Worm (Caenorhabditis elegans) whole organism, L4 larva: ENCODE results near the gene ZC204.13.
A peak's percentile ranks its signal among the peaks of the same experiment; 100 is the strongest.
"Not testable (repeated sequence)": the region's sequence is repeated elsewhere in the genome, so short reads cannot be mapped to it uniquely, and the experiment has no call there.

Experiments used
- D1046.2 ChIP-seq: fragments of 200-800 bp; sonication (Bioruptor generic); IDR thresholded peaks from 2 replicates; pipeline ENCODE4 v1.3.6; 2022; ENCODE audit warnings: missing genetic modification characterization, missing compliant biosample characterization
- T26A8.4 ChIP-seq: fragments of 200-800 bp; sonication (Bioruptor generic); IDR thresholded peaks from 2 replicates; pipeline ENCODE4 v1.3.6; 2022; ENCODE audit warnings: missing genetic modification characterization, missing compliant biosample characterization
- Y5F2A.4 ChIP-seq: fragments of 200-800 bp; sonication (Bioruptor generic); optimal IDR thresholded peaks from 2 replicates; lab custom pipeline; 2018; ENCODE audit warnings: mild to moderate bottlenecking, missing genetic modification characterization, missing compliant biosample characterization
- aha-1 ChIP-seq: fragments of 150-350 bp; peaks from one replicate; lab custom pipeline; 2014; ENCODE audit warnings: missing biosample characterization, missing genetic modification characterization
- aly-2 ChIP-seq: sonication (generic microtip); optimal IDR thresholded peaks from 2 replicates; lab custom pipeline; 2018; ENCODE audit warnings: missing biosample characterization, missing genetic modification characterization
- attf-4 ChIP-seq: sonication (generic microtip); optimal IDR thresholded peaks from 3 replicates; lab custom pipeline; 2017; ENCODE audit warnings: missing biosample characterization, missing genetic modification characterization
- dmd-6 ChIP-seq: fragments of 200-800 bp; sonication (Bioruptor generic); IDR thresholded peaks from 2 replicates; pipeline ENCODE4 v1.3.6; 2022; ENCODE audit warnings: missing genetic modification reagents, missing genetic modification characterization, missing compliant biosample characterization
- dmd-8 ChIP-seq: fragments of 200-800 bp; sonication (Bioruptor generic); IDR thresholded peaks from 2 replicates; pipeline ENCODE4 v1.3.6; 2022; ENCODE audit warnings: missing genetic modification characterization, missing compliant biosample characterization
- dpl-1 ChIP-seq: fragments of 150-350 bp; optimal IDR thresholded peaks from 2 replicates; lab custom pipeline; 2014; ENCODE audit warnings: missing biosample characterization, missing genetic modification reagents, missing genetic modification characterization
- egl-43 ChIP-seq: fragments of 200-800 bp; sonication (Bioruptor generic); IDR thresholded peaks from 2 replicates; pipeline ENCODE4 v1.3.6; 2022; ENCODE audit warnings: missing genetic modification reagents, missing genetic modification characterization, missing compliant biosample characterization
- fkh-10 ChIP-seq: fragments of 150-350 bp; optimal IDR thresholded peaks from 2 replicates; lab custom pipeline; 2014; ENCODE audit warnings: missing biosample characterization, missing genetic modification reagents, missing genetic modification characterization
- lin-39 ChIP-seq: fragments of 150-350 bp; optimal IDR thresholded peaks from 2 replicates; lab custom pipeline; 2014; ENCODE audit warnings: missing biosample characterization, missing genetic modification reagents, missing genetic modification characterization
- madf-5 ChIP-seq, 2 experiments: fragments of 200-800 bp; sonication (Bioruptor generic); IDR thresholded peaks; 2 replicates each; pipeline ENCODE4 v1.3.6; 2022; ENCODE audit warnings: missing compliant biosample characterization in 2 of 2, missing genetic modification characterization in 2 of 2
- madf-9 ChIP-seq: fragments of 200-800 bp; sonication (Bioruptor generic); conservative IDR thresholded peaks from 2 replicates; pipeline ENCODE4 v1.3.6; 2022; ENCODE audit warnings: missing genetic modification reagents, missing genetic modification characterization, missing compliant biosample characterization
- mes-2 ChIP-seq: sonication (generic microtip); optimal IDR thresholded peaks from 2 replicates; lab custom pipeline; 2016; ENCODE audit warnings: missing genotype, mild to moderate bottlenecking, missing genetic modification characterization, missing compliant biosample characterization; ENCODE audit not compliant: poor library complexity, severe bottlenecking
- nhr-25 ChIP-seq: sonication (generic microtip); optimal IDR thresholded peaks from 2 replicates; lab custom pipeline; 2017; ENCODE audit warnings: missing genetic modification characterization, mild to moderate bottlenecking, missing compliant biosample characterization, antibody characterized with exemption, moderate library complexity, borderline replicate concordance; ENCODE audit not compliant: insufficient read depth
- nhr-28 ChIP-seq: fragments of 150-350 bp; optimal IDR thresholded peaks from 2 replicates; lab custom pipeline; 2014; ENCODE audit warnings: missing biosample characterization, missing genetic modification characterization
- nhr-41 ChIP-seq: fragments of 200-800 bp; sonication (Bioruptor generic); IDR thresholded peaks from 2 replicates; pipeline ENCODE4 v1.3.6; 2022; ENCODE audit warnings: missing genetic modification reagents, missing genetic modification characterization, missing compliant biosample characterization
- nhr-77 ChIP-seq: fragments of 150-350 bp; optimal IDR thresholded peaks from 2 replicates; lab custom pipeline; 2014; ENCODE audit warnings: missing biosample characterization, missing genetic modification characterization
- set-16 ChIP-seq: fragments of 200-800 bp; sonication (Bioruptor generic); IDR thresholded peaks from 2 replicates; pipeline ENCODE4 v1.3.6; 2022; ENCODE audit warnings: missing genetic modification reagents, missing genetic modification characterization, missing compliant biosample characterization
- snpc-1.2 ChIP-seq: fragments of 200-800 bp; sonication (Bioruptor generic); IDR thresholded peaks from 2 replicates; pipeline ENCODE4 v1.3.6; 2022; ENCODE audit warnings: missing genetic modification reagents, missing genetic modification characterization, missing compliant biosample characterization
- snpc-4 ChIP-seq: fragments of 150-350 bp; optimal IDR thresholded peaks from 2 replicates; lab custom pipeline; 2014; ENCODE audit warnings: missing biosample characterization, missing genetic modification characterization
- tra-1 ChIP-seq: fragments of 200-800 bp; sonication (Bioruptor generic); IDR thresholded peaks from 2 replicates; pipeline ENCODE4 v1.3.6; 2022; ENCODE audit warnings: missing genetic modification reagents, missing genetic modification characterization, missing compliant biosample characterization
- unc-130 ChIP-seq: sonication (generic microtip); optimal IDR thresholded peaks from 2 replicates; lab custom pipeline; 2016; ENCODE audit warnings: missing genetic modification reagents, missing genetic modification characterization, missing compliant biosample characterization

The ZC204.13 gene

DNA sequence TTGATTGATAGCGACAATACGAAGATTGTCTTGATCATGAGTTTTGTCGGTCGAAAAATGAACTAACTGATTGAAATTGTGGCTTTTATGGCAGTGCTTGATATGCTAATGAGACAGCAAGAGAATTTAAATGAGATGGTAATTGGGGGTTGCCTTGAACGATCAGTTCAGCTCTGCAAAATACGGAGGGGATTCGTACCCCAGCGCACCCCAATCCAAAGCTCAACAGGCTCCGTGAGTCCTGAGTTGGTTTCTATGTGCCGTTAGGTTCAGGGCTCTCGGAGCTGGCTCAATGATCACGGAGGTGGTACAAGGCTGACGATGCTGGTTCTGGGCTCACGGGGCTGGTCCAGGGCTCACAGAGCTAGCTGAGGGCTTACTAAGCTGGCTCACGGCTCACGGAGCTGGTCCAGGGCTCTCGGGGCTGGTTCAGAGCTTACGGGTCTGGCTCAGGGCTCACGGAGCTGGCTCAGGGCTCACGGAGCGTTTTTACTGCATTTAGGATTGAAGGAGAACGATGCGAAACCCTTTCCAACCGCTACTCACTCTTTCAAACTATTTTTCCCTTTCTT, 15.9 kb downstream of the ZC204.13 start, which contains the start of gene ZC204.6 (continued):
- peak; percentile 93 for TF ChIP-seq set-16
- no peak for TF ChIP-seq madf-5 (GFP tag; IDR thresholded peaks at IDR 0.05; lab: Robert Waterston, UW)
- TF ChIP-seq, all 104 proteins: peak for 3

ce11 chrII:1640496-1640895, 20.3 kb downstream of the ZC204.13 start, which contains the start of gene srh-72:
srh-72 (minus strand) TSS chrII:1640596.
- TF ChIP-seq egl-43 (GFP tag; lab: Robert Waterston, UW) (no peak), madf-5 (GFP tag; IDR thresholded peaks at IDR 0.05; lab: Robert Waterston, UW) (no peak), snpc-4 (tag; lab: Kevin White, UChicago) (no peak), Y5F2A.4 (GFP tag; lab: Kevin White, UChicago) (no peak), madf-9 (no peak), dmd-8 (GFP tag; lab: Robert Waterston, UW) (no peak), aly-2 (tag; lab: Kevin White, UChicago) (no peak)

ce11 chrII:1636392-1636791, 24.4 kb downstream of the ZC204.13 start, which contains the start of gene srg-20:
srg-20 (plus strand) TSS chrII:1636692.
- TF ChIP-seq nhr-41 (GFP tag; lab: Robert Waterston, UW); nhr-77; dpl-1: not testable (repeated sequence)

DNA sequence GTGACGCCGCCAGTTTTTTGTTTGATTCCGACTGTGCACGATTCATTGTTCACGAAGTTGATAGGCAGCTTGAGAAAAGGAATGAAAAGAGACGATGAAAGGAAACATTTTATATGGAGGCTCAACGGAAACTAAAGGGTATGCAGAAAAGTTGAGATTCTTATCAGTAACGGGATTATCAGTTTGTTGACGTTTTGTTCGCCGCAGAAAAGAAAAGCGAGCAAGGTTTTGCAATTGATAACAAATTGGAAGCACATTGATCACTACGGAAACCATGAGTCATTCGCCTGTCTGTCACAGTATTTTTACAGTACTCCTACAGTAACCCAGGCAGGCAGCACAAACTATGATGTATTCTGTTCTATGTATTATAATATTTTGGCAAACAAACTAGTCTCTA, 24.8 kb downstream of the ZC204.13 start:
- TF ChIP-seq nhr-28 (tag; lab: Kevin White, UChicago): peak; percentile 4
- TF ChIP-seq T26A8.4 (GFP tag; lab: Robert Waterston, UW): no peak
- peak; percentile 52; the same call in 1 of the 2 replicates for TF ChIP-seq dmd-6 (GFP tag; lab: Robert Waterston, UW)
- peak; percentile 46 for TF ChIP-seq aha-1 (tag; lab: Kevin White, UChicago)
- TF ChIP-seq dmd-8 (GFP tag; lab: Robert Waterston, UW): no peak

- TF ChIP-seq nhr-77; nhr-28 (tag; lab: Kevin White, UChicago); fkh-10: not testable (repeated sequence)
These were observed 27.3 kb downstream of the ZC204.13 start, which contains the start of gene C08E3.1 for ce11 chrII:1633490-1633889. C08E3.1 (plus strand) TSS chrII:1633790.

- not testable (repeated sequence) for TF ChIP-seq nhr-25 (tag; lab: Kevin White, UChicago); snpc-1.2 (GFP tag; lab: Robert Waterston, UW); D1046.2
These were observed 28.6 kb downstream of the ZC204.13 start, which contains the start of gene C08E3.13 for ce11 chrII:1632216-1632615. C08E3.13 (minus strand) TSS chrII:1632316.

DNA sequence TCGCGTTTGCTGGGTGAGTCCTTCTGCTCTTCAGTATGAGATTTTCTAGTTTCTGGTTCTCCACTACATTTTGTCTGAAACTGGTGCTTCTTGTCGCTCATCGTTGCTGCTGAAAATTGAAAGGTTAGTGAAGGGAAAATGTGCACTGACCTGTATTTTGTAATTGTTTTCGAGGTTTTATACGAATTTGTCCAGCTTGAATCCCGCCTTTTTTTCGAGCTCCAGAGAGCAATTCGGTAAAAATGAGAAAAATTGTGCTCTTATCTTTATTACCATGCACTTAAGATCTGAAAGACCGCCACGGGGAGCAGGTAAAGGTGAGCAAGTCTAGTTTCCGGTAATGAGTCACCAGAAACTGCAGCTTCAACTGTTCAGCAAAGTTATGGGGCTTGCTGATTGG, 33.0 kb downstream of the ZC204.13 start, which contains the start of gene C08E3.15:
Gene C08E3.15 (minus strand): TSS at position 101 of the 400 bp plus-strand sequence.
- TF ChIP-seq unc-130 (GFP tag; lab: Kevin White, UChicago); lin-39 (tag; lab: Kevin White, UChicago); mes-2: not testable (repeated sequence)

DNA sequence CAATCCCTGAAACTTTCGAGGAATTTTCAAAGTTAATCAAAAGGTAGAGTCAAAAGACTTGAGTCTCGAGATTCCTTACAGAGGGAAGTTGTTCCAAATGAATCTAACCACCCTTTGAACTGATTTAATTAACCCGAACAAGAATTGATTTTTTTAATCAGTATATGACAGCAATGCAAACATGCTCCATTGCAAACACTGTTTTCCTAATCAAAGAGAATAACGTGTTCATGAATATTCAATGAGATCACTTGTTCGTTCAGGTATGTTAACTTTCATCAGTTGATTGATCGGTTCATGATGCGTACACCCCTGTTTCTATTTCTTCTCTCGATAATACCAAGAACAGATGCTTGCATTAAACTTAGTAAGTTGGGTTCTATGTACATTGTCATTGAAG, 35.1 kb downstream of the ZC204.13 start, which contains the start of gene C08E3.14:
Gene C08E3.14 (plus strand): TSS at position 301 of the 400 bp plus-strand sequence.
- no peak for TF ChIP-seq tra-1 (GFP tag; lab: Robert Waterston, UW)
- TF ChIP-seq attf-4: no peak
